Worm (Caenorhabditis elegans): ENCODE data around the gene famh-136.
A peak's percentile ranks its signal among the peaks of the same experiment; 100 is the strongest.

DNA sequence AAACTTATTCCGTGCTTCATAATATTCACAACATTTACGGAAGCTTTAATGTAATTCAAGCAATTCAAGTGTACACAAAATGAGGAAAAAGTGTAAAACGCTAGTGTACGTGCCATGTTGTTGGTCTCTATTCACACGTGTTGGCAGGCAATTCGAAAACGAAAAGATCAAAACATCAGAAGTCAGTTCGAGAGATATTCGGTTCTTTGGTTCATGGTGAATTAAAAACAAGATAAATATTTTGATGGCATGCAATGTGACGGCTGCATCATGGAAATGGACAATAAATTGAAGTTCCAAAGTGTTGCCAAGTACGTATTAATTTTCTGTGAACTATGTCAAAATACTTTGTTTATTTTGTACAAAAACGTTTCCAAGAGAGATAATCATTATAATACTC, 34.5 kb downstream of the famh-136 start:
- TF ChIP-seq unc-55 (GFP tag; optimal IDR thresholded peaks at IDR 0.05) (no peak), egl-27 (tag; optimal IDR thresholded peaks at IDR 0.05) (no peak), nhr-129 (tag; optimal IDR thresholded peaks at IDR 0.05) (peak; percentile 54), nhr-77 (tag; optimal IDR thresholded peaks at IDR 0.05) (no peak), Y55F3AM.14 (GFP tag; optimal IDR thresholded peaks at IDR 0.05) (no peak)

Measured in whole organism, L2 larva.